Worm (Caenorhabditis elegans) whole organism, L1 larva: Measurements from ENCODE around the gene C54F6.12.
"Not testable (repeated sequence)": the region's sequence is repeated elsewhere in the genome, so short reads cannot be mapped to it uniquely, and the experiment has no call there.

Experiments
- C34B4.2 ChIP-seq: sonication (generic microtip); optimal IDR thresholded peaks from 2 replicates; lab custom pipeline; 2017; ENCODE audit warnings: mild to moderate bottlenecking, missing genetic modification characterization, missing compliant biosample characterization
- Y116A8C.19 ChIP-seq: sonication (generic microtip); optimal IDR thresholded peaks from 2 replicates; lab custom pipeline; 2016; ENCODE audit warnings: missing compliant biosample characterization, missing genetic modification characterization, borderline replicate concordance
- aha-1 ChIP-seq: fragments of 150-350 bp; optimal IDR thresholded peaks from 2 replicates; lab custom pipeline; 2014; ENCODE audit warnings: missing biosample characterization, missing genetic modification characterization
- alr-1 ChIP-seq: fragments of 200-800 bp; sonication (Bioruptor generic); optimal IDR thresholded peaks from 2 replicates; lab custom pipeline; 2018; ENCODE audit warnings: borderline replicate concordance, mild to moderate bottlenecking, missing genetic modification characterization, missing compliant biosample characterization
- blmp-1 ChIP-seq: fragments of 150-350 bp; optimal IDR thresholded peaks from 2 replicates; lab custom pipeline; 2014; ENCODE audit warnings: missing biosample characterization, missing genetic modification characterization
- ceh-8 ChIP-seq: fragments of 200-800 bp; sonication (Bioruptor generic); optimal IDR thresholded peaks from 2 replicates; lab custom pipeline; 2018; ENCODE audit warnings: mild to moderate bottlenecking, missing genetic modification characterization, moderate library complexity, missing compliant biosample characterization
- ceh-82 ChIP-seq, 3 experiments: fragments of 150-350 bp in 1 of 3; sonication (generic microtip) in 2 of 3; optimal IDR thresholded peaks; 2 replicates each; lab custom pipeline; 2014 to 2017; ENCODE audit warnings: missing biosample characterization in 3 of 3, missing genetic modification characterization in 3 of 3
- ceh-88 ChIP-seq: fragments of 200-800 bp; sonication (Bioruptor generic); IDR thresholded peaks from 2 replicates; pipeline ENCODE4 v1.3.6; 2022; ENCODE audit warnings: missing genetic modification characterization, missing compliant biosample characterization
- ceh-90 ChIP-seq: sonication (generic microtip); optimal IDR thresholded peaks from 2 replicates; lab custom pipeline; 2016; ENCODE audit warnings: missing genetic modification characterization, missing compliant biosample characterization
- ces-1 ChIP-seq: fragments of 150-350 bp; optimal IDR thresholded peaks from 2 replicates; lab custom pipeline; 2014; ENCODE audit warnings: missing biosample characterization, missing genetic modification reagents, missing genetic modification characterization
- efl-1 ChIP-seq, 4 experiments: fragments of 150-350 bp; optimal IDR thresholded peaks in 3 of 4; peaks in 1 of 4; 1 replicate in 1 of 4; 2 replicates in 3 of 4; lab custom pipeline; 2014; ENCODE audit warnings: missing biosample characterization in 2 of 4, missing genetic modification characterization in 2 of 4, missing genetic modification reagents in 2 of 4
- efl-3 ChIP-seq: fragments of 200-800 bp; sonication (Bioruptor generic); optimal IDR thresholded peaks from 2 replicates; lab custom pipeline; 2018; ENCODE audit warnings: mild to moderate bottlenecking, missing genetic modification characterization, missing compliant biosample characterization
- elt-2 ChIP-seq: sonication (generic microtip); optimal IDR thresholded peaks from 2 replicates; lab custom pipeline; 2016; ENCODE audit warnings: missing genetic modification characterization, mild to moderate bottlenecking, inconsistent platforms, missing compliant biosample characterization, missing genetic modification reagents
- fkh-8 ChIP-seq: sonication (generic microtip); optimal IDR thresholded peaks from 2 replicates; lab custom pipeline; 2016; ENCODE audit warnings: mild to moderate bottlenecking, missing genetic modification characterization, missing compliant biosample characterization
- hlh-4 ChIP-seq: sonication (generic microtip); optimal IDR thresholded peaks from 2 replicates; lab custom pipeline; 2016; ENCODE audit warnings: mild to moderate bottlenecking, missing genetic modification characterization, missing compliant biosample characterization
- hpl-2 ChIP-seq: fragments of 150-350 bp; optimal IDR thresholded peaks from 2 replicates; lab custom pipeline; 2014; ENCODE audit warnings: missing biosample characterization, missing genetic modification reagents, missing genetic modification characterization
- mab-9 ChIP-seq: fragments of 200-800 bp; sonication (Bioruptor generic); IDR thresholded peaks from 2 replicates; pipeline ENCODE4 v1.3.6; 2022; ENCODE audit warnings: missing genetic modification reagents, missing genetic modification characterization, missing compliant biosample characterization
- nhr-237 ChIP-seq: fragments of 150-350 bp; optimal IDR thresholded peaks from 2 replicates; lab custom pipeline; 2014; ENCODE audit warnings: missing biosample characterization, missing genetic modification characterization
- nhr-71 ChIP-seq: sonication (generic microtip); optimal IDR thresholded peaks from 2 replicates; lab custom pipeline; 2016; ENCODE audit warnings: mild to moderate bottlenecking, missing genetic modification characterization, moderate library complexity, missing compliant biosample characterization
- nhr-76 ChIP-seq: sonication (generic microtip); optimal IDR thresholded peaks from 2 replicates; lab custom pipeline; 2017; ENCODE audit warnings: missing biosample characterization, missing genetic modification characterization
- rnt-1 ChIP-seq: sonication (generic microtip); optimal IDR thresholded peaks from 2 replicates; lab custom pipeline; 2016; ENCODE audit warnings: mild to moderate bottlenecking, missing genetic modification characterization, moderate library complexity, missing compliant biosample characterization
- snpc-4 ChIP-seq: fragments of 150-350 bp; optimal IDR thresholded peaks from 2 replicates; lab custom pipeline; 2014; ENCODE audit warnings: missing biosample characterization, missing genetic modification characterization
- tlp-1 ChIP-seq: fragments of 150-350 bp; optimal IDR thresholded peaks from 2 replicates; lab custom pipeline; 2014; ENCODE audit warnings: missing biosample characterization, missing genetic modification characterization
- unc-130 ChIP-seq: fragments of 150-350 bp; optimal IDR thresholded peaks from 2 replicates; lab custom pipeline; 2017; ENCODE audit warnings: missing biosample characterization, missing genetic modification characterization, inconsistent platforms
- unc-98 ChIP-seq: fragments of 200-800 bp; sonication (Bioruptor generic); IDR thresholded peaks from 2 replicates; pipeline ENCODE4 v1.3.6; 2022; ENCODE audit warnings: missing genetic modification characterization, missing compliant biosample characterization
- ztf-11 ChIP-seq, 2 experiments: sonication (generic microtip); optimal IDR thresholded peaks; 2 replicates each; lab custom pipeline; 2016 to 2017; ENCODE audit warnings: missing genetic modification characterization in 2 of 2, missing biosample characterization in 1 of 2, missing compliant biosample characterization in 1 of 2
- ztf-4 ChIP-seq: fragments of 150-350 bp; optimal IDR thresholded peaks from 2 replicates; lab custom pipeline; 2014; ENCODE audit warnings: missing biosample characterization, missing genetic modification characterization

The C54F6.12 gene

ce11 chrV:7524447-7524846, 13.5 kb downstream of the C54F6.12 start, which contains the start of gene C54F6.20:
TSS of gene C54F6.20 (plus strand) at chrV:7524747.
- TF ChIP-seq efl-1 (optimal IDR thresholded peaks at IDR 0.05; lab: Kevin White, UChicago) (no peak), efl-1 (GFP tag; optimal IDR thresholded peaks at IDR 0.05 in 1 of 2; lab: Kevin White, UChicago) (peak in 1 of 2 experiments; percentile 54), hlh-4 (tag; lab: Kevin White, UChicago) (no peak)

- no peak for TF ChIP-seq Y116A8C.19 (tag; lab: Kevin White, UChicago)
- TF ChIP-seq hpl-2: no peak
- no peak for TF ChIP-seq hlh-4 (tag; lab: Kevin White, UChicago)
- no peak for TF ChIP-seq ceh-88
- no peak for TF ChIP-seq ceh-82 (tag; optimal IDR thresholded peaks at IDR 0.05; lab: Kevin White, UChicago)
- no peak for TF ChIP-seq alr-1 (tag; lab: Kevin White, UChicago)
- TF ChIP-seq mab-9 (GFP tag; lab: Robert Waterston, UW): no peak
- no peak for TF ChIP-seq ceh-8 (GFP tag; lab: Kevin White, UChicago)
Measured at ce11 chrV:7523392-7523791, 14.5 kb downstream of the C54F6.12 start, which contains the start of gene C54F6.6. TSS of gene C54F6.6 (plus strand) at chrV:7523692.

DNA sequence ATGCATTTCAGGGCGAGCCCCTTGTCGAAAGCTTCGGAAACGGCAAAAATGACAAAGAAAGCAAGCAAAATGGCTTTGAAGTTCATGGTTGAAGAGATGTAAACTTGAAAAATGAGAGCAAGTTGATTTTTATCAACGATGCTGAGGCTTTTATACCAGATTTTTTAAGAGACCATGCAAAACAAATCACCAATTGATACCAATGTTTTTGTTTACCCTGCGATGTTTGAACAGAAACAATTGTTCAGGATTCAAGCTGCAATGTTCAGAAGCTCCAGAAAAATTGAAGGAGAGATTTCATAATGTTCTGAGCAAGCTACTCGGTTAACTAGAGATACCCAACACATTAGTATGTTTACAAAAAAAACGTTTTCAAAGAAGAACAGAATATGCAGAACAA, 15.6 kb downstream of the C54F6.12 start, which contains the start of gene C54F6.15:
Gene C54F6.15 (minus strand): TSS at position 101 of the 400 bp plus-strand sequence.
- no peak for TF ChIP-seq ceh-88

ce11 chrV:7521304-7521703, 16.6 kb downstream of the C54F6.12 start:
- TF ChIP-seq elt-2 (tag; lab: Kevin White, UChicago) (peak; percentile 75), snpc-4 (tag; lab: Kevin White, UChicago) (no peak)

- TF ChIP-seq C34B4.2 (tag; lab: Kevin White, UChicago) (no peak), fkh-8 (tag; lab: Kevin White, UChicago) (peak; percentile 1), aha-1 (tag; lab: Kevin White, UChicago) (no peak), nhr-71 (tag; lab: Kevin White, UChicago) (peak; percentile 26), tlp-1 (tag; lab: Kevin White, UChicago) (no peak), nhr-76 (tag; lab: Kevin White, UChicago) (no peak), ceh-88 (no peak)
Measured at ce11 chrV:7520077-7520476, 17.8 kb downstream of the C54F6.12 start, which contains the start of gene srb-19. TSS of gene srb-19 (minus strand) at chrV:7520177.

- TF ChIP-seq nhr-237 (tag; lab: Kevin White, UChicago) (no peak), ztf-4 (tag; lab: Kevin White, UChicago) (no peak), efl-3 (GFP tag; lab: Kevin White, UChicago) (no peak), ceh-90 (no peak), ztf-11 (tag; optimal IDR thresholded peaks at IDR 0.05; lab: Kevin White, UChicago) (no peak), unc-130 (no peak), elt-2 (tag; lab: Kevin White, UChicago) (no peak), rnt-1 (no peak), efl-1 (optimal IDR thresholded peaks at IDR 0.05; lab: Kevin White, UChicago) (no peak), efl-1 (GFP tag; optimal IDR thresholded peaks at IDR 0.05 in 1 of 2; lab: Kevin White, UChicago) (no peak), unc-98 (no peak)
- TF ChIP-seq, all 84 proteins: peak for 0
Measured at ce11 chrV:7514939-7515338, 23.0 kb downstream of the C54F6.12 start, which contains the start of gene srb-18. TSS of gene srb-18 (plus strand) at chrV:7515239.

DNA sequence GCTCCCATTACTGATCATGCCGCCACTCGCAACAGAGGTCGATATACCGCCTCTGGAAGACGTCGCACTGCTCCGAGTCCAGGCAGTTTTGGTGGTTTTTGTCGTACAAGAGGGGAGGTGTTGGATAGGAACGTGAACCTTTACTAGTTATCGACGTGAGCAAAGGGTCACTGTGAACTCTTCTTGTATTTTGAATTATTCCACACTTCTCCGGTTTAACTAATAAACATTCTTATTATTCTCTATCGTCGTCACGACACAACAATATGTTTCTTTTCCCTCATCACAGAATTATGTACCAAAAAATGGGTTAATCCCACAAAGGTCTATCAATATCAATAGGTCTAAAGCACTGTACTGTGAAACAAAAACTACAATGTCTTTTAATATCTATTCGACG, 26.5 kb downstream of the C54F6.12 start, which contains the start of gene nhr-171:
Gene nhr-171 (plus strand): TSS at position 301 of the 400 bp plus-strand sequence.
- TF ChIP-seq ztf-11 (tag; optimal IDR thresholded peaks at IDR 0.05; lab: Kevin White, UChicago); blmp-1; ces-1 (GFP tag; lab: Kevin White, UChicago): not testable (repeated sequence)
